Worm (Caenorhabditis elegans) whole organism, early embryonic: Measurements from ENCODE around the gene cysl-3.

Experiments used
- B0310.2 ChIP-seq: sonication (generic microtip); optimal IDR thresholded peaks from 2 replicates; lab custom pipeline; 2016; ENCODE audit warnings: mild to moderate bottlenecking, missing genetic modification characterization, missing compliant biosample characterization
- F13C5.2 ChIP-seq: sonication (generic microtip); optimal IDR thresholded peaks from 2 replicates; lab custom pipeline; 2017; ENCODE audit warnings: mild to moderate bottlenecking, missing genetic modification characterization, inconsistent platforms, missing compliant biosample characterization
- ama-1 ChIP-seq: fragments of 150-350 bp; optimal IDR thresholded peaks from 2 replicates; lab custom pipeline; 2014
- ceh-13 ChIP-seq: fragments of 200-800 bp; sonication (Bioruptor generic); optimal IDR thresholded peaks from 2 replicates; lab custom pipeline; 2018; ENCODE audit warnings: mild to moderate bottlenecking, missing genetic modification characterization, missing compliant biosample characterization
- ceh-36 ChIP-seq: sonication (generic microtip); optimal IDR thresholded peaks from 2 replicates; lab custom pipeline; 2016; ENCODE audit warnings: missing genetic modification characterization, inconsistent platforms, missing compliant biosample characterization
- flt-1 ChIP-seq: fragments of 200-800 bp; sonication (Bioruptor generic); IDR thresholded peaks from 2 replicates; pipeline ENCODE4 v1.3.6; 2022; ENCODE audit warnings: missing genetic modification characterization, missing compliant biosample characterization
- hmg-4 ChIP-seq: fragments of 200-800 bp; sonication (Bioruptor generic); optimal IDR thresholded peaks from 2 replicates; lab custom pipeline; 2018; ENCODE audit warnings: mild to moderate bottlenecking, missing genetic modification characterization, missing compliant biosample characterization
- hnd-1 ChIP-seq: sonication (generic microtip); optimal IDR thresholded peaks from 2 replicates; lab custom pipeline; 2016; ENCODE audit warnings: missing genetic modification characterization, missing compliant biosample characterization
- scrt-1 ChIP-seq: fragments of 200-800 bp; sonication (Bioruptor generic); IDR thresholded peaks from 2 replicates; pipeline ENCODE4 v1.3.6; 2022; ENCODE audit warnings: missing genetic modification characterization, missing compliant biosample characterization
- sea-1 ChIP-seq: fragments of 200-800 bp; sonication (Bioruptor generic); conservative IDR thresholded peaks from 2 replicates; pipeline ENCODE4 v1.3.6; 2022; ENCODE audit warnings: missing genetic modification characterization, missing compliant biosample characterization
- tbx-11 ChIP-seq: fragments of 200-800 bp; sonication (Bioruptor generic); IDR thresholded peaks from 2 replicates; pipeline ENCODE4 v1.3.6; 2022; ENCODE audit warnings: missing genetic modification characterization, missing compliant biosample characterization

- TF ChIP-seq sea-1 (GFP tag; lab: Robert Waterston, UW) (no peak), ama-1 (no peak), ceh-36 (tag; lab: Kevin White, UChicago) (no peak), F13C5.2 (tag; lab: Kevin White, UChicago) (no peak), B0310.2 (tag; lab: Kevin White, UChicago) (no peak), tbx-11 (GFP tag; lab: Robert Waterston, UW) (no peak), hnd-1 (tag; lab: Kevin White, UChicago) (no peak), flt-1 (GFP tag; lab: Robert Waterston, UW) (no peak), scrt-1 (GFP tag; lab: Robert Waterston, UW) (no peak), ceh-13 (GFP tag; lab: Kevin White, UChicago) (no peak), hmg-4 (GFP tag; lab: Kevin White, UChicago) (no peak)
Observed at ce11 chrV:3825190-3825589, 49.3 kb upstream of the cysl-3 start.
